Fruit fly (Drosophila melanogaster): ENCODE data around the gene ssp6.

The ssp6 gene

dm6 chr3L:6104551-6104950 lies 28.0 kb downstream of the ssp6 start:
- no peak for TF ChIP-seq kay (GFP tag; ENCODE audit: borderline replicate concordance)
- no peak for TF ChIP-seq CG5204 (GFP tag; optimal IDR thresholded peaks at IDR 0.05)
- TF ChIP-seq Crg-1 (GFP tag; optimal IDR thresholded peaks at IDR 0.05), result no peak
- TF ChIP-seq CG7101 (tag; optimal IDR thresholded peaks at IDR 0.05), result no peak
- TF ChIP-seq CG12768 (GFP tag; optimal IDR thresholded peaks at IDR 0.05), result no peak
- TF ChIP-seq cic (GFP tag; optimal IDR thresholded peaks at IDR 0.05), result no peak
- TF ChIP-seq cnc (optimal IDR thresholded peaks at IDR 0.05), result no peak
- TF ChIP-seq tj (GFP tag; optimal IDR thresholded peaks at IDR 0.05), result no peak
- TF ChIP-seq Clk (GFP tag; optimal IDR thresholded peaks at IDR 0.05), result no peak
- no peak for TF ChIP-seq Mnt (GFP tag; optimal IDR thresholded peaks at IDR 0.05)

dm6 chr3L:6105435-6105834 lies 28.9 kb downstream of the ssp6 start:
- TF ChIP-seq bab1 (GFP tag; optimal IDR thresholded peaks at IDR 0.05) (no peak), ovo (GFP tag; optimal IDR thresholded peaks at IDR 0.05) (no peak), tj (GFP tag; optimal IDR thresholded peaks at IDR 0.05) (no peak), toe (GFP tag; optimal IDR thresholded peaks at IDR 0.05) (no peak), CG7045 (GFP tag; optimal IDR thresholded peaks at IDR 0.05) (no peak), Mnt (GFP tag; optimal IDR thresholded peaks at IDR 0.05) (no peak), Clk (GFP tag; optimal IDR thresholded peaks at IDR 0.05) (no peak), CG1620 (GFP tag; optimal IDR thresholded peaks at IDR 0.05) (no peak), CG11617 (GFP tag; optimal IDR thresholded peaks at IDR 0.05) (no peak), pad (GFP tag; optimal IDR thresholded peaks at IDR 0.05) (no peak), cnc (optimal IDR thresholded peaks at IDR 0.05) (no peak), CG33017 (tag; optimal IDR thresholded peaks at IDR 0.05) (no peak), CG12768 (GFP tag; optimal IDR thresholded peaks at IDR 0.05) (no peak), CG5204 (GFP tag; optimal IDR thresholded peaks at IDR 0.05) (no peak), kay (GFP tag; ENCODE audit: borderline replicate concordance) (no peak), CG14711 (tag; optimal IDR thresholded peaks at IDR 0.05) (no peak)

- TF ChIP-seq CG5204 (GFP tag; optimal IDR thresholded peaks at IDR 0.05), result no peak
- no peak for TF ChIP-seq tj (GFP tag; optimal IDR thresholded peaks at IDR 0.05)
- TF ChIP-seq ovo (GFP tag; optimal IDR thresholded peaks at IDR 0.05), result no peak
- TF ChIP-seq bab1 (GFP tag; optimal IDR thresholded peaks at IDR 0.05), result no peak
- TF ChIP-seq CG33017 (tag; optimal IDR thresholded peaks at IDR 0.05), result no peak
- no peak for TF ChIP-seq CG7045 (GFP tag; optimal IDR thresholded peaks at IDR 0.05)
- no peak for TF ChIP-seq cnc (optimal IDR thresholded peaks at IDR 0.05)
- no peak for TF ChIP-seq Hr96 (GFP tag; optimal IDR thresholded peaks at IDR 0.05)
- TF ChIP-seq toe (GFP tag; optimal IDR thresholded peaks at IDR 0.05), result no peak
- TF ChIP-seq CG7101 (tag; optimal IDR thresholded peaks at IDR 0.05), result no peak
- no peak for TF ChIP-seq CG12768 (GFP tag; optimal IDR thresholded peaks at IDR 0.05)
- TF ChIP-seq pad (GFP tag; optimal IDR thresholded peaks at IDR 0.05), result no peak
- no peak for TF ChIP-seq Mnt (GFP tag; optimal IDR thresholded peaks at IDR 0.05)
- no peak for TF ChIP-seq cic (GFP tag; optimal IDR thresholded peaks at IDR 0.05)
Observed at dm6 chr3L:6106717-6107116, 30.2 kb downstream of the ssp6 start.

dm6 chr3L:6108264-6109060 lies 31.9 kb downstream of the ssp6 start:
- TF ChIP-seq bab1 (GFP tag; optimal IDR thresholded peaks at IDR 0.05) (no peak), cic (GFP tag; optimal IDR thresholded peaks at IDR 0.05) (no peak), CG1620 (GFP tag; optimal IDR thresholded peaks at IDR 0.05) (no peak), CG11617 (GFP tag; optimal IDR thresholded peaks at IDR 0.05) (no peak), ovo (GFP tag; optimal IDR thresholded peaks at IDR 0.05) (no peak), Clk (GFP tag; optimal IDR thresholded peaks at IDR 0.05) (no peak), CG5204 (GFP tag; optimal IDR thresholded peaks at IDR 0.05) (no peak), cnc (optimal IDR thresholded peaks at IDR 0.05) (no peak), CG14711 (tag; optimal IDR thresholded peaks at IDR 0.05) (no peak), toe (GFP tag; optimal IDR thresholded peaks at IDR 0.05) (no peak), kay (GFP tag; ENCODE audit: borderline replicate concordance) (no peak), Hr96 (GFP tag; optimal IDR thresholded peaks at IDR 0.05) (no peak), CG7045 (GFP tag; optimal IDR thresholded peaks at IDR 0.05) (no peak)

dm6 chr3L:6110673-6111449 lies 34.3 kb downstream of the ssp6 start:
- TF ChIP-seq Mnt (GFP tag; optimal IDR thresholded peaks at IDR 0.05), result no peak
- TF ChIP-seq CG11617 (GFP tag; optimal IDR thresholded peaks at IDR 0.05), result no peak
- no peak for TF ChIP-seq cnc (optimal IDR thresholded peaks at IDR 0.05)
- no peak for TF ChIP-seq Hr96 (GFP tag; optimal IDR thresholded peaks at IDR 0.05)
- no peak for TF ChIP-seq CG33017 (tag; optimal IDR thresholded peaks at IDR 0.05)
- TF ChIP-seq bab1 (GFP tag; optimal IDR thresholded peaks at IDR 0.05), result no peak
- TF ChIP-seq CG7101 (tag; optimal IDR thresholded peaks at IDR 0.05), result no peak
- no peak for TF ChIP-seq Crg-1 (GFP tag; optimal IDR thresholded peaks at IDR 0.05)
- no peak for TF ChIP-seq CG5204 (GFP tag; optimal IDR thresholded peaks at IDR 0.05)
- no peak for TF ChIP-seq pad (GFP tag; optimal IDR thresholded peaks at IDR 0.05)
- TF ChIP-seq CG7045 (GFP tag; optimal IDR thresholded peaks at IDR 0.05), result no peak
- TF ChIP-seq toe (GFP tag; optimal IDR thresholded peaks at IDR 0.05), result no peak
- TF ChIP-seq cic (GFP tag; optimal IDR thresholded peaks at IDR 0.05), result no peak

dm6 chr3L:6111458-6111857 lies 34.9 kb downstream of the ssp6 start:
- TF ChIP-seq cnc (optimal IDR thresholded peaks at IDR 0.05), result no peak
- TF ChIP-seq Clk (GFP tag; optimal IDR thresholded peaks at IDR 0.05), result no peak
- TF ChIP-seq CG11617 (GFP tag; optimal IDR thresholded peaks at IDR 0.05), result no peak
- TF ChIP-seq Hr96 (GFP tag; optimal IDR thresholded peaks at IDR 0.05), result no peak
- no peak for TF ChIP-seq ovo (GFP tag; optimal IDR thresholded peaks at IDR 0.05)
- no peak for TF ChIP-seq Mnt (GFP tag; optimal IDR thresholded peaks at IDR 0.05)
- TF ChIP-seq bab1 (GFP tag; optimal IDR thresholded peaks at IDR 0.05), result no peak
- no peak for TF ChIP-seq CG33017 (tag; optimal IDR thresholded peaks at IDR 0.05)
- TF ChIP-seq CG7045 (GFP tag; optimal IDR thresholded peaks at IDR 0.05), result no peak
- TF ChIP-seq CG12768 (GFP tag; optimal IDR thresholded peaks at IDR 0.05), result no peak
- no peak for TF ChIP-seq CG7101 (tag; optimal IDR thresholded peaks at IDR 0.05)
- TF ChIP-seq cic (GFP tag; optimal IDR thresholded peaks at IDR 0.05), result no peak
- TF ChIP-seq pad (GFP tag; optimal IDR thresholded peaks at IDR 0.05), result no peak
- no peak for TF ChIP-seq kay (GFP tag; ENCODE audit: borderline replicate concordance)
- no peak for TF ChIP-seq Crg-1 (GFP tag; optimal IDR thresholded peaks at IDR 0.05)
- no peak for TF ChIP-seq CG14711 (tag; optimal IDR thresholded peaks at IDR 0.05)
- no peak for TF ChIP-seq toe (GFP tag; optimal IDR thresholded peaks at IDR 0.05)
